Fruit fly (Drosophila melanogaster): Measurements from ENCODE around the gene X11Lbeta.
A peak's percentile ranks its signal among the peaks of the same experiment; 100 is the strongest.

Gene X11Lbeta

DNA sequence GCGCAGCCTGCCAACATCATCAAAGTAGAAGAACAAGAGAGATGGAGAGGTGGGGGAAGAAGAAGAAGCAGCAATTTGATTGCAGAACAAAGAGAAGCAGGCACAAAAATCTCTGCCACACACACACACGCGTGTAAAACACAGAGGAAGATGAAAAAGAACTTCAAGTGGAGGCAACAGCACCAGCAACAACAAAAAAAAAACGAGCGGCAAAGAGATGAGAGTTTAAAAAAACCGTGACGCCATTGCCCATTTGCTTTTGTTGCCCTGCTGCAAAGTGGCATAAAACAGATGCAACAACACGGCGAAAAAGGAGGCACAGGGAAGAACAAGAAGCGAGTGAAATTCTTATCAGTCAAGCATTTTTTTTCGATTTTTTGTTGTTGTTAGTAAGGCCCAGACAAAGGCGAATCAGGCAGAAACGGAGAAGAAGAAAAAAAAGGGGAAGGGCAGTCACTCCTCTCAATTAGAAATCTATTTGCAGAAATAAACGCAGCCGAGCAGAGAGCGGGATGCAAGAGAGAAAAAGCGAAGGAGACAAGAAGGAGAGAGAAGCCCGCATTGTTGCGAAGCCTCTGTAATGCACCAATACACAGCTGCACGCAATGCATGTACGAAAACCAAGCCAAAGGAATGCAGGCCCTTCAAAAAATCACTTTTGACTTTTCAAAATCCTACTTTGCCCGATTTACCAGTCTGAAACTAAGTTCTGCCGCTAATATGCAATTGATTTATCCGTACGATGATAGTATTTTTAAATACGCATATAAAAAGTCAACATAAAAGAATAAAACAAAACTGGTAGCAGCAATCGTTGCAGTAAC lies 114.4 kb downstream of the X11Lbeta start (continued):
- TF ChIP-seq onecut (GFP tag; IDR thresholded peaks at IDR 0.05) (no peak), insv (GFP tag; optimal IDR thresholded peaks at IDR 0.05) (peak in 1 of 2 experiments; percentile 82), kay (GFP tag; optimal IDR thresholded peaks at IDR 0.05) (no peak), CG12104 (GFP tag; optimal IDR thresholded peaks at IDR 0.05) (no peak), mirr (GFP tag; optimal IDR thresholded peaks at IDR 0.05) (no peak), CG33557 (GFP tag; optimal IDR thresholded peaks at IDR 0.05) (no peak), CG1602 (GFP tag; optimal IDR thresholded peaks at IDR 0.05) (no peak), Eip74EF (GFP tag; optimal IDR thresholded peaks at IDR 0.05) (no peak), ab (GFP tag; optimal IDR thresholded peaks at IDR 0.05) (no peak)

DNA sequence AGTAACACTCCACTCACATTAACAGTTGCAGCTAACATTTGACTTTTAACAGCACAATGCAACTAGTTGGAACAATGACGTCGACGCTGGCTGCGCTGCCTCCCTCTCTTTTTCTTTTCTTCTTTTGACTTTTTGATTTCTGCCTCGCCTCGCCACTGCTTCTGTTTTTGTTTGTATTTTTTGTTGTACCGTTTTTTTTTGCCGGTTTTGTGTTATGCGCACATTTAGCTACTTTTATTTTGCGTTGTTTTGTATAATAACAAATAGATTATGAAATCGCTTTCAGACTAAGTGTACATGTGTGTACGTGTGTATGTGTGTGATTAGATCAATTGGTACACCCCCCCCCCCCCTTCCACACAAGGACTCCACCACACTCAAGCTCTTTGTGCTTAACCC lies 115.0 kb downstream of the X11Lbeta start:
- TF ChIP-seq sqz (GFP tag; optimal IDR thresholded peaks at IDR 0.05) (peak; percentile 6), CG4854 (GFP tag; optimal IDR thresholded peaks at IDR 0.05) (no peak), Drgx (GFP tag; IDR thresholded peaks at IDR 0.05) (no peak), CG14667 (GFP tag; IDR thresholded peaks at IDR 0.05) (no peak), tin (GFP tag; optimal IDR thresholded peaks at IDR 0.05) (no peak), tll (GFP tag; optimal IDR thresholded peaks at IDR 0.05) (peak in 1 of 2 experiments; percentile 67), psq (GFP tag; optimal IDR thresholded peaks at IDR 0.05) (peak; percentile 27), bsh (GFP tag; optimal IDR thresholded peaks at IDR 0.05) (no peak), CG14050 (GFP tag; IDR thresholded peaks at IDR 0.05) (no peak), Med (GFP tag) (peak; percentile 68), CG5180 (GFP tag; optimal IDR thresholded peaks at IDR 0.05) (no peak), CG8281 (tag; optimal IDR thresholded peaks at IDR 0.05) (no peak), ewg (GFP tag; optimal IDR thresholded peaks at IDR 0.05) (no peak), cad (GFP tag; optimal IDR thresholded peaks at IDR 0.05) (no peak), Abd-B (GFP tag; optimal IDR thresholded peaks at IDR 0.05) (no peak), Sin3A (optimal IDR thresholded peaks at IDR 0.05) (no peak), ab (GFP tag; optimal IDR thresholded peaks at IDR 0.05) (no peak), Stat92E (GFP tag; optimal IDR thresholded peaks at IDR 0.05) (no peak), chn (GFP tag; optimal IDR thresholded peaks at IDR 0.05) (no peak), Tbp (GFP tag; optimal IDR thresholded peaks at IDR 0.05) (no peak), Pdp1 (GFP tag; optimal IDR thresholded peaks at IDR 0.05) (peak in 1 of 2 experiments; percentile 44), CG1603 (tag; optimal IDR thresholded peaks at IDR 0.05) (no peak), zen2 (GFP tag; IDR thresholded peaks at IDR 0.05; ENCODE audit: partially characterized antibody) (no peak), CG1647 (GFP tag; optimal IDR thresholded peaks at IDR 0.05) (no peak), nom (GFP tag; optimal IDR thresholded peaks at IDR 0.05) (peak; percentile 51), CG13296 (GFP tag; optimal IDR thresholded peaks at IDR 0.05) (no peak), kni (GFP tag; optimal IDR thresholded peaks at IDR 0.05) (no peak), CG8924 (tag; optimal IDR thresholded peaks at IDR 0.05) (no peak), CG10654 (GFP tag; optimal IDR thresholded peaks at IDR 0.05) (no peak), CG15269 (tag; optimal IDR thresholded peaks at IDR 0.05) (no peak), crol (GFP tag; IDR thresholded peaks at IDR 0.05) (peak; percentile 43; the same call in 1 of the 2 replicates)
